Fruit fly (Drosophila melanogaster): ENCODE data around the gene Gtpx.
A peak's percentile ranks its signal among the peaks of the same experiment; 100 is the strongest.

Gene Gtpx

dm6 chr3L:3300345-3300744, 25.7 kb upstream of the Gtpx start (continued):
- no peak for TF ChIP-seq CG8319 (GFP tag; optimal IDR thresholded peaks at IDR 0.05)
- TF ChIP-seq CG11294 (GFP tag; IDR thresholded peaks at IDR 0.05), result no peak
- no peak for TF ChIP-seq spab (GFP tag; optimal IDR thresholded peaks at IDR 0.05)
- peak; percentile 33 for TF ChIP-seq CG10631 (GFP tag; optimal IDR thresholded peaks at IDR 0.05)
- no peak for TF ChIP-seq dac (GFP tag; optimal IDR thresholded peaks at IDR 0.05)
- peak; percentile 53 for TF ChIP-seq Hr4 (GFP tag; optimal IDR thresholded peaks at IDR 0.05)

DNA sequence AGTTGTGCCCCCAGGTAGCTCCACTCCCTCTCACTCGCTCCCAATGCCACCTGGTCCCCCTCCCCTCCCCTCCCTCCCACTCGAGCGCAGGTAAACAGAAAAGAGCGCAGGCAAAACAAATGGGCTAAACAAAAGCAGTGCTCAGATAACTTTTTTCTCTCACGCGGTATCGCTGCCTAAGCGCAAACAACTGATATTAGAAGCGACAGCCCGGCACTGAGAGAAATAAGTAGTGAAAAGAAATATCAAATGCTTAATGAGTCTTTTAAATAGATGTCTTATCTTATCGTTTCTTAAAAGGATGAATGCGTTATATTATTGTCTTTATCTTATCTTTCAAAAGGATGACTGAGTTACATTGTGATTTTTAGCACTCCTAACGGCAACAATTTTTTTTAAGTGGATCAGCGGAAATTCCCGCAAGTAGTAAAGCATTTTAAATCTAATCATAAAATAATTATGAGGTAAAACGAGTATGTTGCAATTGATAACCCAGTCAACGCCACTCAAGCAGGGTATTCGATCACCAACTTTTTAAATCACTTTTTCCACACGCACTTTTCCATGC, 24.8 kb upstream of the Gtpx start:
- TF ChIP-seq Eip93F (GFP tag; optimal IDR thresholded peaks at IDR 0.05) (no peak), Hr39 (GFP tag; optimal IDR thresholded peaks at IDR 0.05) (peak; percentile 16), CG3032 (tag; optimal IDR thresholded peaks at IDR 0.05) (no peak), Hr4 (GFP tag; optimal IDR thresholded peaks at IDR 0.05) (peak; percentile 80), achi (GFP tag; optimal IDR thresholded peaks at IDR 0.05) (peak; percentile 42), svp (GFP tag) (peak; percentile 62), CG8119 (GFP tag; IDR thresholded peaks at IDR 0.05) (peak; percentile 80), topi (GFP tag; optimal IDR thresholded peaks at IDR 0.05) (peak; percentile 27), CG10669 (GFP tag; optimal IDR thresholded peaks at IDR 0.05) (no peak), net (GFP tag; optimal IDR thresholded peaks at IDR 0.05) (peak; percentile 39), CG3919 (GFP tag; optimal IDR thresholded peaks at IDR 0.05) (peak; percentile 36), CG4318 (GFP tag; optimal IDR thresholded peaks at IDR 0.05) (peak; percentile 53), OdsH (GFP tag; optimal IDR thresholded peaks at IDR 0.05) (peak; percentile 63), eg (GFP tag; IDR thresholded peaks at IDR 0.05) (peak; percentile 79; the same call in 2 of the 3 replicates), salr (GFP tag; optimal IDR thresholded peaks at IDR 0.05) (peak in 1 of 2 experiments; percentile 69), pdm3 (GFP tag; optimal IDR thresholded peaks at IDR 0.05) (peak; percentile 52), CG15336 (GFP tag; IDR thresholded peaks at IDR 0.05) (peak; percentile 83), ss (GFP tag; optimal IDR thresholded peaks at IDR 0.05) (no peak), Sox102F (GFP tag; optimal IDR thresholded peaks at IDR 0.05) (no peak), Eip78C (GFP tag) (peak; percentile 61), vri (GFP tag; optimal IDR thresholded peaks at IDR 0.05) (peak; percentile 66), CG11762 (GFP tag; optimal IDR thresholded peaks at IDR 0.05; ENCODE audit: insufficient read depth) (no peak), CG11902 (GFP tag; optimal IDR thresholded peaks at IDR 0.05) (no peak), Lpt (GFP tag; optimal IDR thresholded peaks at IDR 0.05) (peak; percentile 61), CG6792 (GFP tag; optimal IDR thresholded peaks at IDR 0.05) (peak; percentile 24), fd59A (GFP tag; optimal IDR thresholded peaks at IDR 0.05) (no peak), Smox (GFP tag; optimal IDR thresholded peaks at IDR 0.05) (peak; percentile 14), CG11294 (GFP tag; IDR thresholded peaks at IDR 0.05) (peak; percentile 43; the same call in 1 of the 2 replicates), CG32006 (GFP tag; optimal IDR thresholded peaks at IDR 0.05) (peak; percentile 74), fkh (GFP tag; optimal IDR thresholded peaks at IDR 0.05) (peak; percentile 92), acj6 (GFP tag; optimal IDR thresholded peaks at IDR 0.05) (peak; percentile 20), CG6276 (GFP tag; optimal IDR thresholded peaks at IDR 0.05) (peak; percentile 77), CG8319 (GFP tag; optimal IDR thresholded peaks at IDR 0.05) (no peak), Ets96B (tag; optimal IDR thresholded peaks at IDR 0.05) (peak; percentile 4), Met (GFP tag; optimal IDR thresholded peaks at IDR 0.05) (peak; percentile 32), lz (GFP tag; optimal IDR thresholded peaks at IDR 0.05) (peak; percentile 17), Eip75B (GFP tag; optimal IDR thresholded peaks at IDR 0.05) (peak; percentile 19), esn (GFP tag; optimal IDR thresholded peaks at IDR 0.05) (peak; percentile 13), Sox14 (GFP tag; optimal IDR thresholded peaks at IDR 0.05) (peak; percentile 45), Gug (GFP tag; IDR thresholded peaks at IDR 0.05) (peak; percentile 59), CG10631 (GFP tag; optimal IDR thresholded peaks at IDR 0.05) (peak; percentile 29), dac (GFP tag; optimal IDR thresholded peaks at IDR 0.05) (peak; percentile 12), CG6163 (GFP tag; IDR thresholded peaks at IDR 0.05) (peak; percentile 59; the same call in 2 of the 3 replicates)
